Fruit fly (Drosophila melanogaster): ENCODE results near the gene dcma.

dcma gene

DNA sequence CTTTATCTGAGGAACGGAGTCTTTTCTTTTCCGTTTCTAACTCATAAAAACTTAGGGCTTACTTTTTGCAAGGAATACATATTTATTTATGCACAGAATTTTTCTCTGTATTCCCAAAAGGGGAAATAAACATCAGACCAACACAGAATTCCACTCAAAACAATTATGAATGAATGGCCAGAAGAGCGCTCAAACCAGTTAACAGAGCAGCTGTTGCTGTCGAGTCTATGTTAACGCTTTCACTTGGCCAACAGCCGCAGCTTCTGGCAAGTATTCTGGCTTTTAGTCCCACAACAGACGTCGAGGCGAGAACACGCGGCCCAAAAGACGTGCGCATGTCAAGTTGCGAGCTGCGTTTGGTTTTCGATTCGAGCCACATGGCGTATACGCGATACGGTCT, at the start of gene dcma:
dcma (plus strand) TSS at position 301 of the 400 bp plus-strand sequence.
- TF ChIP-seq noc (tag; optimal IDR thresholded peaks at IDR 0.05): no peak

DNA sequence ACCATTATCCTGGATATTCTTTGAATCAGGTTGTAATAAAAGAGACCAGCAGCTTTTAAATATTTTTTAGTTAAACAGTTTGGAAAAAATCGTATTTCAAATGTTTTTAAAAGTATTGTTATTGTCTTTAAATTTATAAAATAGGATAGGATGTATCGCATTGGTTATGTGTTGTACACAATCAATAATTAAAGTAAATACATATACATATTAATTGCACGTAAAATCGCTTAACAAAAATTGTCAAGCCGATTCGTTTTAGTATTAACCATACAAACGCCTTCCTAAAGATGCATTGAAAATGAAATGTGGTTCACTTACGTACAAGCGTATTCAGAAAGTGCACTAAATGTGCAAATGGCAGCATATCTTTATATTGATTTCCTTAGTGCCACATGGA, 47.8 kb upstream of the dcma start, which contains the start of gene CG43798:
CG43798 (plus strand) TSS at position 301 of the 400 bp plus-strand sequence.
- TF ChIP-seq noc (tag; optimal IDR thresholded peaks at IDR 0.05): no peak

DNA sequence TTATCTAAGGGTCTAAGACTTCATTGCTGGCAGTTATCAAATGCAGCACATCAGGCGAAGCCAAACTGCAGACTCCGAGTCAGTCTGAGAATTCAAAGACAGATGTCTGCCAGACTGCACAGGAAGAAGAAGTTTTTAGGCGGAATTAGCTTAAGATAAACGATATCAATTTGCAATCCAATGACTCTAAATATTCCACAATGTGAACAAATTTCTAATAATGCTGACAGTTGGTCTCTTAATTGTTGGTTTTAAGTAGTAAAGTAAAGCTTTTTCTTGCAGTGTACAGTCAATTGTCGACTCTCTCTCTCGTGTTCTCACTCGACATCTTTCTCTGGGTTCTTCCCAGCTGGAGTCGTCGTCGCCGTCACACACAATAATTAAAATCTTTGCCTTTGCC, 45.7 kb upstream of the dcma start:
- TF ChIP-seq noc (tag; optimal IDR thresholded peaks at IDR 0.05): no peak

DNA sequence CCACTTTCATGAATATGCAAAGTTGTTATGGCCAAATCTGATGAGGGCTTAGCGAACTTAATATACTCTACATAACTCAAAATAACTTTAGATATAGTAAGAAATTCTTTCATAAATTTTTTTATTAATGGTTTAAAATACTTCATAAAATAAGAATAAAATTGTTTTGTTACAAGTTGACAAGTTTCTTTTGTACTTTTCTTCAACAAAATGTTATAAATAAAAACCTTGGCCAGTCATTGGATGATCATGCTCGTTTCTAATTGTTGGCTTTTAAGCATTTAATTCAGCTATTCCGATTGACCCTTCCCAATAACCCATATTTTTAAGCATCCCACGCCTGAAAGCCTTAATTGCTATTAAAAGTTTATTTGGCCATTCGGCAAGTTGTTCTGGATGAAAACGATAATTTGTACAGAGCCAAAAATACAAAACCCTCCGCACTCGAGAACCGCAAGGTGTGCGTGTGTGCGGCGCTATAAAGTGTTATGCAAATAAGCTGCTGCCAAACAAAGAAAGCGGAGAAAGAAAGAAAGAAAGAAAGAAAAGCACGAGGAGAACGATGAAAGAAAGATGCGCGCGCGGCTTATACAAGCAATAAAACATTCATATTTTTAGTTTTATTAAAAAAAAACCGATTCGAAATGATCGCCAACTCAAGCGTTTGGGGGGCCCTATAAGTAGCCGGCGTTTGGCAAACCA, 43.6 kb upstream of the dcma start, which contains the start of gene CG3355:
CG3355 (plus strand) TSS at position 652 of the 702 bp plus-strand sequence.
- TF ChIP-seq noc (tag; optimal IDR thresholded peaks at IDR 0.05): no peak

DNA sequence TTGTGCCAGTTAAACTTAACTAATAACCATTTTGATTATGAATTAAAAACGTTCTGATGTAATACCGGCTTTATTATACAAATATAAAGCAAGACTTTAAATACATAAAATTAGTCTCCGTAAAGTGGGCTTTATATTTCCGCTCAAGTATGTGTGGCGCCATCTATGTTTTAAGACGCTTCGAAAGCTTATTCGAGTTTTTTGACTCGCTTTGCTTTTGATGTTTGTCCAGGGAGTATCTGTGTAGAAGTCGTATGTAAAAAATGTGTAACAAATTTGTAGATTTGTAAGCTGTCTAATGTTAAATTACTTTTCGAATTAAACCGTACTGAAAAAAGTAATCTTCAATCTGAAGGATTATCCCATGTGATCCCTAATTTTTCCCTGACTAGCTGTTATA, 33.6 kb upstream of the dcma start:
- no peak for TF ChIP-seq noc (tag; optimal IDR thresholded peaks at IDR 0.05)

DNA sequence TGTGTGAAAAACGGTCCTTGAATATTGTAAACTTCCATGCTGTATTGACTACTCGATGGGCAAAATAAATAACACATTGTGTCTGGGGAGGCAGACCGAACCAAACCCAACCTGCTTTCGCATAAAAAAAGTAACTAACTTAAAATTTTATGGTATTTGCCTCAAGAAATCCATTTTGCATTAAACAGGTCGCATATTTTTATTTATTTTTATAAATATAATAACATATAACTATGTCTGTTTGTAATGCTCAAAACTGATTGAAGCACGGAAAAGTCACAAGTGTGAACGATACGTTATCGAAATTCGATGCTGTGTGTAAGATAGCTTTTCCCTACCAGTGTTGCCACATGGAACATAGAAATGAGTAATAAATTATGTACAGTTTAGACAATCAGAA, 12.1 kb upstream of the dcma start, which contains the start of gene CG11929:
CG11929 (plus strand) TSS at position 301 of the 400 bp plus-strand sequence.
- no peak for TF ChIP-seq noc (tag; optimal IDR thresholded peaks at IDR 0.05)

DNA sequence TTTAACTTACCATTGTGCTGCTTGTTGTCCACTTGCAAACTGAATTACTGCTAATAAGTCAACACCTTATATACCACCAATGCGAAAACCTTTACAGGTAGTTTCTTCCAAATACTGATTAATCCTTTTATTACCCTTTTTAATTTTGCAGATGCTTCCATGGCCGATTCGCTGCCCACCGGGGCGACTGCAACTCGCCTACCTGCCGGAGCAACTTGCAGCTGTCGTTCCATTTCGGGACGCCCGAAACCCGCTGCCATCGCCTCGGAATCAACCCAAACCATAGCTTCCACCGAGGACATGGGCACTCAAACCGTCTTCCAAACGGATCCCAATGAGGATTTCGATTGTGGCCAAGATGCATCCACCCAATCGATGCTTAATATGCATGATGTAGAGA, 10.2 kb upstream of the dcma start, which contains the start of gene Elba1:
Elba1 (minus strand) TSS at position 101 of the 400 bp plus-strand sequence.
- TF ChIP-seq noc (tag; optimal IDR thresholded peaks at IDR 0.05): no peak

DNA sequence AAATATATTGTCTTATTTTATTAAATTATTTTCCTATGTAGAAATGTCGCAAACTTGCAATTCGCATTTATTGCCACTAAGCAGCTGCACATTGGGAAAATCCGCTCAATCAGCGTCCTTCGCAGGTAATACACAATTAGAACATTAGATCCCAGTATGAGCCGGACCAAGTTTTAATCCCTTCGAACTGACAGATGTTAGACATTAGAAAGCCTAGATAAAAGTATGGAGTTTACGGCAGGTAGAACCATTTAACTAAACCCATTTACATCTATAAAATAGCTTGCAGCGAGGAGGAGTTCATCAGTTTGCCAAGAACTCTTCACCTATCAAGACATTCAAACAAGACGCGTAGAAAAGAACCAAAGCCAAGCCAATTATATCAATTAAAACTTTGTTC, 7.3 kb upstream of the dcma start, which contains the start of gene Elba3:
Elba3 (plus strand) TSS at position 301 of the 400 bp plus-strand sequence.
- no peak for TF ChIP-seq noc (tag; optimal IDR thresholded peaks at IDR 0.05)

DNA sequence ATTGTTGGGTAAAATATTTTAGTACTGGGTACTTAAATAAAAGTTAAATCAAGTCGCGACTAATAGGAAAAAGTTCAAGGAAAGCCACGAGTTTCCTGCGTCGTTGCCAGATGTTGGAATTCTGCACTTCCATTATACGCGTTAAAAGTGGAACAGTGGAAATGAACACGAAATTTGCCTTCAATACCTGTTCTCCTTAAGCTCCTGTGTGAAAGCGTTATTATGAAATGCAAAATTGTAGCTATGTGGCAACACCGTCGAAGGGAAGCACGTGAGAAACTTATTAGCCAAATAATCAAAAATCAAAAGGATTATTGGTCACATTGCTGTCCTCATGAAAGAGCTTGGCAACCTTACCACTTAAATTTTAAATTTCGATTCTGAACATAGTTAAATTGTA, 3.9 kb upstream of the dcma start, which contains the start of gene CG3251:
CG3251 (minus strand) TSS at position 101 of the 400 bp plus-strand sequence.
- TF ChIP-seq noc (tag; optimal IDR thresholded peaks at IDR 0.05): no peak

DNA sequence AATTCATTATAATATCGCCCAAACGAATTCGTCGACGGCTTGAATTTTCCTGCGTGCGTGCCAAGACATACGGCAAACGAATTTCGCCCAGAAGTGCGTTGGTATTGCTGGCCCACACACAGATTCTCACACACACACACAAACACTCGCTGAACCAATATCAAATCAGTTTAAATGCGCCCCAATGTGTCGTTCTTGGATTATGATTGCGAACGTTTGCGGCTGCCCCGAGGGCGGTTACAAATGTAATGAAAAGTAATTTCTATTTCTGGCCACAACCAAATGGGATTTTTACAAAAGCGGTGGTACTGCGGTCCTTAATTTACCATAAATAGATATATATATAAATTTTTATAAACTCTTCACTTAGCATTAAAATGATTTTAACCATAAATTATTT, 4.3 kb downstream of the dcma start:
- no peak for TF ChIP-seq noc (tag; optimal IDR thresholded peaks at IDR 0.05)

DNA sequence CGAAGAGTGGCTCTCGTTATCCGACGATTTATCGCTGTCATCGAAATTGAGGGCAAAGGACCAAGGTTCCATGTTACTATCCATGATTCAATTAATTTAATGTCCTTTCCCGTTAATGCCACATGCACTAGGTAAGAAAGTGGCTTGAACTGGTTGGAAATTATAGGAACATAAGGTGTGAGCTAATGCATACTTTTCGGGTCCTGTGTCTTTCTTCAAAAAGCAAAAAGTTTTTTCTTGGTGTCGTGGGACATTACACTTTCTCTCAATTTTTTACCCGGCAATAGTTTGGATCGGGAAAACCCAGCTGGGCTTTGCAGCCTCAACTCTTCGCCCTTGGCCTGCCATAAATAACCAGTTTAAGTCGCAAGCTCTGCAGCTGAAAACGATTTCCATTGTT, 6.9 kb downstream of the dcma start, which contains the start of gene Taf12L:
Taf12L (minus strand) TSS at position 101 of the 400 bp plus-strand sequence.
- no peak for TF ChIP-seq noc (tag; optimal IDR thresholded peaks at IDR 0.05)

DNA sequence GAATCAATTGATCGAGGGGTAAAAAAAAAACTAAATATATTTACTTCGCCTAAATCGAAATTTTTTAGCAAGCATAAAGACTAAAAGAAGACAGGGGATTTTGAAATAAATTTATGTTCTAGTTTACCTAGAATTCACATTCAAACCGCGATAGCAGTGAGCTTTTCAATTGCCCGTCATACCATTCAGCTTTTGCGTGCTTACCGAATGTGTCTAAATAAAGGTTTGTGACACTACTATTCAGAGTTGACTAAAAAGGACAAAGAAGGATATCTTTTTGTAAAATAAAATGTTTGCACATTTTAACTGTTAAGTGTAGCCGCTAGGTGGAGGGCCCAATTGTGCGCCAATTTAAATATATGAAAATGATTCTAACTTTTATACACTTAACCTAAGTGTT, 31.5 kb downstream of the dcma start:
- no peak for TF ChIP-seq noc (tag; optimal IDR thresholded peaks at IDR 0.05)

DNA sequence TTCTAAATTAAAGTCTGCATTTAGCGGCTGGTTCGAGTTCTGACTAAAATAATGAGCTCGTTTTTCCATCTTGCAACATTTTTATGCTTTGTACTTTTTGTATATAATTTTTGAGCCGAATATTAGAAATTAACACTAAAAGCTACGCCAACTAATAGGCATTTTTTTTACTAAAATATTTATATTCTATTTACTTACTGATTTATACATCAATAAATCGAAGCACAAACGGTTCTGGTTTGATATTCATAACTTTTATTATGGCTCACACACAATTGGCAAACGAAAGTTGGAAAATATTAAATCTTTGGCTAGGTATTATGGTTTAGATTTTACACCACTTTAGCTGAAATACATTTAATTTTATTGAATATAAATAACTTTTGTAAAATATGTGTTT, 39.8 kb downstream of the dcma start, which contains the start of gene CG15631:
CG15631 (minus strand) TSS at position 101 of the 400 bp plus-strand sequence.
- no peak for TF ChIP-seq noc (tag; optimal IDR thresholded peaks at IDR 0.05)

DNA sequence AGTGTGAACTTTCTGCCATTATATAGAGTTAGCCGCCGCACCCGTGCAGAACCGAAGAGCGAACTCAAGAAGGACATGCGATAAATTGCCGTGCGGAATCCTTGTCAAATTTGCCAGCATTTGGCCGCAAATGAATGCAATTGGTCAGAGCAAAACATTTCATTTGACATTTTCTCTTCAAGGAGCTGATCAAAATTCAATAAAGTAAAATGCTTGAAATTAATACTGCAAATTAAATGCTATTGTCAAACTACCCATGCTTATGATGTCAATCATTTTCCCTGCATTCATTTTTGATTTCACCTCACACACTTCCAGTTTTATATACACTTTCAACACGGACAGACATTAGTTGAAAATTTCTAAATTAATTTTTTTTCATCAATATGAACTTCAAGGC, 68.1 kb downstream of the dcma start, which contains the start of gene CG42523:
CG42523 (plus strand) TSS at position 301 of the 400 bp plus-strand sequence.
- TF ChIP-seq noc (tag; optimal IDR thresholded peaks at IDR 0.05): no peak
